Fruit fly (Drosophila melanogaster) whole organism, pupa: Measurements from ENCODE around the gene LIMK1.

ENCODE experiments used
- CG10348 ChIP-seq: fragments of 200-800 bp; sonication (Bioruptor generic); IDR thresholded peaks from 2 replicates; pipeline ENCODE4 v1.3.6; 2022; ENCODE audit warnings: missing biosample characterization, missing genetic modification characterization
- CG12605 ChIP-seq: fragments of 200-800 bp; sonication (Bioruptor generic); IDR thresholded peaks from 2 replicates; pipeline ENCODE4 v1.3.6; 2022; ENCODE audit warnings: missing biosample characterization, missing genetic modification characterization
- CG13204 ChIP-seq: fragments of 200-800 bp; sonication (Bioruptor generic); optimal IDR thresholded peaks from 2 replicates; lab custom pipeline; 2018; ENCODE audit warnings: missing biosample characterization, mild to moderate bottlenecking, missing genetic modification characterization, moderate library complexity
- CG14655 ChIP-seq: fragments of 200-800 bp; sonication (Bioruptor generic); optimal IDR thresholded peaks from 3 replicates; lab custom pipeline; 2017; ENCODE audit warnings: mild to moderate bottlenecking, missing biosample characterization, missing genetic modification reagents, missing genetic modification characterization
- CG15710 ChIP-seq: fragments of 200-800 bp; sonication (Bioruptor generic); optimal IDR thresholded peaks from 2 replicates; lab custom pipeline; 2018; ENCODE audit warnings: missing biosample characterization, mild to moderate bottlenecking, missing genetic modification characterization, moderate library complexity
- CG17806 ChIP-seq: fragments of 200-800 bp; sonication (Bioruptor generic); optimal IDR thresholded peaks from 2 replicates; lab custom pipeline; 2018; ENCODE audit warnings: missing biosample characterization, mild to moderate bottlenecking, missing genetic modification characterization, moderate library complexity
- CG32121 ChIP-seq: fragments of 200-800 bp; sonication (Bioruptor generic); IDR thresholded peaks from 2 replicates; pipeline ENCODE4 v1.3.6; 2022; ENCODE audit warnings: missing biosample characterization, missing genetic modification characterization
- CG34367 ChIP-seq: fragments of 200-800 bp; sonication (Bioruptor generic); optimal IDR thresholded peaks from 2 replicates; lab custom pipeline; 2018; ENCODE audit warnings: missing biosample characterization, mild to moderate bottlenecking, missing genetic modification characterization
- CG4496 ChIP-seq: fragments of 200-800 bp; sonication (Bioruptor generic); IDR thresholded peaks from 3 replicates; pipeline ENCODE4 v1.3.6; 2022; ENCODE audit warnings: missing biosample characterization, missing genetic modification characterization
- CG8159 ChIP-seq: fragments of 200-800 bp; sonication (Bioruptor generic); optimal IDR thresholded peaks from 3 replicates; lab custom pipeline; 2018; ENCODE audit warnings: missing biosample characterization, mild to moderate bottlenecking, missing genetic modification characterization, moderate library complexity
- CG8301 ChIP-seq: fragments of 200-800 bp; sonication (Bioruptor generic); optimal IDR thresholded peaks from 2 replicates; lab custom pipeline; 2018; ENCODE audit warnings: missing biosample characterization, mild to moderate bottlenecking, missing genetic modification characterization
- CG9948 ChIP-seq: fragments of 200-800 bp; sonication (Bioruptor generic); optimal IDR thresholded peaks from 2 replicates; lab custom pipeline; 2018; ENCODE audit warnings: missing biosample characterization, mild to moderate bottlenecking, missing genetic modification characterization, moderate library complexity
- D1 ChIP-seq: fragments of 200-800 bp; sonication (Bioruptor generic); optimal IDR thresholded peaks from 2 replicates; lab custom pipeline; 2018; ENCODE audit warnings: missing biosample characterization, mild to moderate bottlenecking, missing genetic modification characterization, moderate library complexity
- EcR ChIP-seq: fragments of 200-800 bp; sonication (Bioruptor generic); optimal IDR thresholded peaks from 3 replicates; lab custom pipeline; 2019; ENCODE audit warnings: missing biosample characterization, missing genetic modification characterization, mild to moderate bottlenecking, moderate library complexity, missing genetic modification reagents
- Ets98B ChIP-seq: fragments of 200-800 bp; sonication (Bioruptor generic); IDR thresholded peaks from 2 replicates; pipeline ENCODE4 v1.3.6; 2022; ENCODE audit warnings: missing biosample characterization, missing genetic modification characterization
- Pif1A ChIP-seq: fragments of 200-800 bp; sonication (Bioruptor generic); optimal IDR thresholded peaks from 3 replicates; lab custom pipeline; 2016; ENCODE audit warnings: missing biosample characterization, missing genetic modification characterization
- Pif1B ChIP-seq: fragments of 200-800 bp; sonication (Bioruptor generic); optimal IDR thresholded peaks from 3 replicates; lab custom pipeline; 2016; ENCODE audit warnings: missing biosample characterization, missing genetic modification characterization
- Snoo ChIP-seq: fragments of 200-800 bp; sonication (Bioruptor generic); optimal IDR thresholded peaks from 3 replicates; lab custom pipeline; 2017; ENCODE audit warnings: missing biosample characterization, mild to moderate bottlenecking, missing genetic modification characterization, inconsistent platforms
- fd96Ca ChIP-seq: fragments of 200-800 bp; sonication (Bioruptor generic); IDR thresholded peaks from 3 replicates; pipeline ENCODE4 v1.3.6; 2022; ENCODE audit warnings: missing biosample characterization, missing genetic modification characterization
- gl ChIP-seq: fragments of 200-800 bp; sonication (Bioruptor generic); optimal IDR thresholded peaks from 2 replicates; lab custom pipeline; 2018; ENCODE audit warnings: missing biosample characterization, mild to moderate bottlenecking, missing genetic modification characterization
- rn ChIP-seq: fragments of 200-800 bp; sonication (Bioruptor generic); IDR thresholded peaks from 2 replicates; pipeline ENCODE4 v1.3.6; 2022; ENCODE audit warnings: missing biosample characterization, missing genetic modification characterization

The LIMK1 gene

DNA sequence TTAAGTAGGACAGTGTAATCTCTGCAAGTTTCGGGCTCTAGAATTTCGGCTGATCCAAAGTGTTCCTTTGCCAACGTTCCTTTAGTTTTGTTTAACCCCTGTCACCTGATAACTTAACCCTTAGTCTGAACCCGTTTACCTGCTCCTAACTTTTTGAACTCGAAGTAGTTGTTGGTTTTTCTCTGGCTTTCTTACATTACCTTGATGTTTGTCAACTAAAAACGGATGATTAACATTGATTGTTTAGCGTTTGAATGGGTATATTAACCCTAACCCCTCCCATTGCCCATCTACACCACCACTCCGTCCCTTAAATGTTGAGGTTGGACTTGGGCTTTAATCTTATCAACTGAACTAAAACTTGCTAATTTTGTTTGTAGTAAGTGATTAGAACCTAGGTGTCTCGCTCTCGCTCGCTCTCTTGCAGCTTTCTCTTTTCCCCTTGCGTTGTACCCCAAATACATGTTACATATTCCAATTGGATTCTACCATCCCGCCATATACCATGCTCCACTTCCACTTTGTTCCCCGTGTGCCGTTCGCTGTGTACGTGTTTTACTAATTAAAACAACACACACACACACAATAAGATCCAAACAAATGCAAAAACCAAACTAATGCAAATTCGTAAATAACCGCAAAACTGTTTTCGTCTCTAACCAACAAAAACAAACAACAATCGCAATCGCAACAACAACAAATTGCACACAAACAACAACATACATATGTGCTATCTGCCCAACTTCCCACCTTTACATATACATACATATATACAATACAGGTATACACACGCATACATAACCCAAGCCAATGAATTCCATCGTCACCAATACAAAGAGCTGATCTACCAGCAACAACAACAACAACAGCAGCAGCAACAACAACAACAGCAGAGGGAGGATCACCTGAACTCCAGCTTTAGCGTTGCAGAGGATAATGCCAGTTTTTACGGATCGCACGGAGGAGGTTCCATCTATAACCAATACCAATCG lies 9.1 kb upstream of the LIMK1 start:
- TF ChIP-seq fd96Ca (GFP tag; lab: Robert Waterston, UW) (no peak), CG8301 (tag; lab: Kevin White, UChicago) (no peak), CG10348 (GFP tag; lab: Robert Waterston, UW) (no peak), Pif1B (GFP tag; lab: Kevin White, UChicago) (no peak)

DNA sequence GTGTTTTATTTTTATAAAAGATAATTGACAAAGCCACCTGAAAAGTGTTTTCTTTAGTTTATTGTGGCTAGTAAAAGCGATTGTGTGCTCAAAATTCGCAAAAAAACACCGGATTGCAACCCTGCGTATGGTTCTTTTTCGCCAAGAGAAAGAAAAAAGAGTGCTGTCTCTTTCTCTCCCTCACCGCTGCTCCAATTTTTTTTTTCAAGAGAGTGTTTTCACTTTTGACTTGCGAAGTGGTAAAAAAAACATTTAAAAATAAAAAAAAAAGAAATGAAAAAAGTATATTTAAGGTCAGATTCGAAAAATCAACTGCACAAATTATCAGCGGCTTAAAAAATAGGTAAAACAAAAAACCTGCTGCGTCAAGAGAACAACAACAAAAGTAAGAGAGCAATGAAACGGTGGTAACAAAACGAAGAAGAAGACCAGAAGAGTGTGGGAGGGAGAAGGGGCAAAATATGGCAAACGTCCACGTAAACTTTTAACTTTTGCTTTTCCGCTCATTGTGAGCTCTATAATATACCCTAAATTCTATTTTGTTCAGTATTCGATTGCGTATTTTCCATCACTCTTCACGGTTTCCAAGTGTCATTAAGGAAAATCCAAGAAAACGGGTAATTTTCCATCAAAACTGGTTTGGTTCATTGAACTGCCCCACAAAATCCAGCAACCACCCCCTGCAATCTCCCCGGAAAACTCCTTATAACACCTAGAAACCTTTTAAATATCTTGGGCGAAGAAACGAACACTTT lies 4.5 kb upstream of the LIMK1 start:
- TF ChIP-seq CG32121 (GFP tag; lab: Robert Waterston, UW), result 0 out of 2 replicates have a peak, but pooled peaks have one; percentile 22
- peak; percentile 41; the same call in 1 of the 2 replicates for TF ChIP-seq CG12605 (GFP tag; lab: Robert Waterston, UW)
- TF ChIP-seq rn (GFP tag; lab: Robert Waterston, UW), result no peak
- TF ChIP-seq CG10348 (GFP tag; lab: Robert Waterston, UW), result no peak
- no peak for TF ChIP-seq D1 (tag; lab: Kevin White, UChicago)
- TF ChIP-seq CG9948, result peak; percentile 10
- TF ChIP-seq CG8301 (tag; lab: Kevin White, UChicago), result no peak
- no peak for TF ChIP-seq Pif1A
- peak; percentile 53 for TF ChIP-seq Ets98B (GFP tag; lab: Robert Waterston, UW)
- TF ChIP-seq Snoo (tag; lab: Kevin White, UChicago), result peak; percentile 76
- peak; percentile 13 for TF ChIP-seq CG15710 (tag; lab: Kevin White, UChicago)
- peak; percentile 92 for TF ChIP-seq EcR
- peak; percentile 74 for TF ChIP-seq Pif1B (GFP tag; lab: Kevin White, UChicago)
- TF ChIP-seq CG13204 (GFP tag; lab: Kevin White, UChicago), result no peak

DNA sequence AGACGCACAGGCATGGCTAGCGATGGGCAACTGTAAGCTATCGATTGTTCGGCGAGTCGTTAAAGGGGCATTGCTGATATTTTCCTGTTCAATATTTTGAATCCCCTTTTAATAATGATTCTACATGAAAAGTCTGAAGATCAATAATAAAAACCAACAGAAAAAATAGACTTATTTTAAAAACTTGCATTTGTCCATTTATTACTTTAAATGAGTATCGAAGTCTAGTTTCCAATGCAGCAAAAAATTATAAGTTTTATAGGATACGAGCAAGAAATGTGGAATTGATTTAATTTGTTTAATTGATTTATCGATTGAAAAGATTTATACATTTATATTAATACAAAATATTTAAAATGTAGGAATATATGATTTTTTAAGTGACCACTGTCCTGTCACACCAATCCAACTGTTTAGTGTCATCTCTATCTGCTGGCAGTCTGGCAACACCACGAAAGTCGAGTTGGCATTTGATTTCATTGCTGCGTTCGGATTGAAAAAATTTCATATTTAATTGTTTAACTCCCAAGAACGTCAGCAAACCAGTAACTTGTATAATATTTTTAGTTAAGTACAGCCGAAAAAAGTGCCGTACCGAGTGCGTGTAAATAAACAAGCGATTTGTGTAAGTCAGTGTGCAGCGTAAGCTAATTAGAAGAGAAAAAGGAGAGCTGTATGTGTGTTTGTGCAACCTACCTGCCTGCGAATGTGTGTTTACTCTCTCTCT lies 3.8 kb upstream of the LIMK1 start, which contains the start of the genes CG1824 and Sec16:
Gene CG1824, minus strand, starts transcription at position 15 of the 727 bp plus-strand sequence.
Gene Sec16, plus strand, starts transcription at position 438 of the 727 bp plus-strand sequence.
- TF ChIP-seq CG8159 (tag; lab: Kevin White, UChicago) (peak; percentile 29), Snoo (tag; lab: Kevin White, UChicago) (peak; percentile 11), CG15710 (tag; lab: Kevin White, UChicago) (peak; percentile 29), CG9948 (peak; percentile 11), CG13204 (GFP tag; lab: Kevin White, UChicago) (no peak)

DNA sequence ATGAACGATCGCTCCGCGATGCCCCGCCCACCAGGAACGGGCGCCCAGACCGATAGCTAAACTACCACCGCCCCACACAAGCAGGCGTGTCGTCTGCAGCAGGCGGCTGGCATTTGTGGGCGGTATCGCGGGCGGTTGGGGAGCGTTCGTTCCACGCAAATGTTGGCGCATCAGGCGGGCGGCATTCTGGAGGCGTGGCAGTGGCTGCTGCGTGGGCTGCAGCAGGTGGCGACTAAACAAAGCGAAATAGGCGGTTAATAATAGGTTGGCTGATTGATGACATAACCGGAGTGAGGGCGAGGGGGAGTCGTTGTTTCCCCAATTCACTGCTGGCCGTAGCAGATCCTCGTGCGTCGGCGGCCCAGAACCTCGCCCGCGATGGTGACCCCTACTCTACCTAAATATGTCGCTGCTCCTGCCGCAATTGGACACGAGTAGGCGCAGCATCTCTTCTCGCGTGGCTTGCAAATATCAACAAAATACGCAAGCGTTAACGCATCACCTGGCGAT lies 3.2 kb upstream of the LIMK1 start:
- TF ChIP-seq gl (tag; lab: Kevin White, UChicago) (no peak), Pif1B (GFP tag; lab: Kevin White, UChicago) (no peak), CG10348 (GFP tag; lab: Robert Waterston, UW) (no peak), Snoo (tag; lab: Kevin White, UChicago) (no peak), CG8159 (tag; lab: Kevin White, UChicago) (no peak), D1 (tag; lab: Kevin White, UChicago) (no peak), rn (GFP tag; lab: Robert Waterston, UW) (no peak), fd96Ca (GFP tag; lab: Robert Waterston, UW) (no peak), CG17806 (tag; lab: Kevin White, UChicago) (no peak), CG13204 (GFP tag; lab: Kevin White, UChicago) (no peak), CG15710 (tag; lab: Kevin White, UChicago) (no peak), CG8301 (tag; lab: Kevin White, UChicago) (no peak), CG9948 (no peak)
- TF ChIP-seq, all 21 proteins: peak for 0

DNA sequence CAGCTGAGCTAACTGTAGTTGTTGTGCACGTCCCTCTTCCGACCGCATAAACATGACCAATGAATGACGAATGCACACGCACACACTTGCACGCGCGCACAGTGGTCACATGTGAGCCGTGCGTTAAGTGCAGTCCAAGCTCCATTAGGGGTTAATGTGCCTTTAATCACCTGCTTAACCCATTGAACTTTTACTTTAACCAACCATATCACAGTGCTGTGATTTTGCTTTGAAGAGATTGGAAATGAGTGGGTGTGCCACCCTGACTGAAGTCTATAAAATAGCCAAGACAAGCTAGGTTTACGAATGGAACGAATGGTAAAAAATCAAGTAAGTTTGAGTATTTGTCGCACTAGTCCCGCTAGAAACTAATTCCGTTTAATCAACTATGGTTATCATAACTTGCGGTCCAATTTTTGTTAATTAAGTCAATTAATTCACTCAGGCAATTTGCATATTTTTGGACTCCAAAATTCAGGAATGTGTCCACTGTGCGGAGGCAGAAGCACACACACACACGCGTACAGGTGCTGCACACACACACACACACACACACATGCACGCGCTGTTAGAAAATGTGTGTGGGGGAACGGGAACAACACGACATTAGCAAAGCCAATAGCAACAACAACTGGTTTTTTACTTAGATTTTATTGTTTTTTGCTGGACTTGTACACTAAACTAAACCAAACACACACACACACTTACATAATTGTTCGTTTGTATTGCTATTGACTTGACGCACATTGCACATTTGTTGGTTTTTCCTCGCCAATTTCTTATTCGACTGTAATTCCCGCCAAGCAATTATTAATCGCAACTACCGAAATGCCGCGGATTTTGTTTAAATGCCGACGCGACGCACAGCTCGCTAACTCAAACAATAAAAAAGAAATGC lies 521 bp downstream of the LIMK1 start:
- TF ChIP-seq CG4496 (GFP tag; lab: Robert Waterston, UW), result peak; percentile 16; the same call in 2 of the 3 replicates
- peak; percentile 66 for TF ChIP-seq Snoo (tag; lab: Kevin White, UChicago)
- TF ChIP-seq fd96Ca (GFP tag; lab: Robert Waterston, UW), result peak; percentile 61; the same call in 2 of the 3 replicates
- TF ChIP-seq CG15710 (tag; lab: Kevin White, UChicago), result peak; percentile 66
- TF ChIP-seq CG34367 (tag; lab: Kevin White, UChicago), result peak; percentile 42
- TF ChIP-seq CG14655, result peak; percentile 80
- TF ChIP-seq D1 (tag; lab: Kevin White, UChicago), result peak; percentile 20
- TF ChIP-seq CG8159 (tag; lab: Kevin White, UChicago), result peak; percentile 72
- TF ChIP-seq CG32121 (GFP tag; lab: Robert Waterston, UW), result peak; percentile 56
- no peak for TF ChIP-seq gl (tag; lab: Kevin White, UChicago)
- no peak for TF ChIP-seq rn (GFP tag; lab: Robert Waterston, UW)
- TF ChIP-seq CG8301 (tag; lab: Kevin White, UChicago), result peak; percentile 73
- TF ChIP-seq CG10348 (GFP tag; lab: Robert Waterston, UW), result no peak
- TF ChIP-seq Ets98B (GFP tag; lab: Robert Waterston, UW), result no peak; the same call in 1 of the 2 replicates
- peak; percentile 68 for TF ChIP-seq CG9948
- TF ChIP-seq Pif1A, result peak; percentile 73
- peak; percentile 12 for TF ChIP-seq Pif1B (GFP tag; lab: Kevin White, UChicago)
- peak; percentile 45 for TF ChIP-seq CG13204 (GFP tag; lab: Kevin White, UChicago)
- peak; percentile 39 for TF ChIP-seq CG17806 (tag; lab: Kevin White, UChicago)
- peak; percentile 77 for TF ChIP-seq EcR
- TF ChIP-seq CG12605 (GFP tag; lab: Robert Waterston, UW), result no peak
